Worm (Caenorhabditis elegans) whole organism, L2 larva: Measurements from ENCODE around the gene K11H12.10.

ENCODE experiments used
- aly-2 ChIP-seq: fragments of 150-350 bp; optimal IDR thresholded peaks from 2 replicates; lab custom pipeline; 2014; ENCODE audit warnings: missing biosample characterization, missing genetic modification characterization
- nhr-6 ChIP-seq: fragments of 150-350 bp; optimal IDR thresholded peaks from 2 replicates; lab custom pipeline; 2014; ENCODE audit warnings: missing biosample characterization, missing genetic modification characterization

- TF ChIP-seq nhr-6 (no peak), aly-2 (tag; lab: Kevin White, UChicago) (no peak)
Observed at ce11 chrIV:657932-658331, 17.9 kb upstream of the K11H12.10 start.
